Worm (Caenorhabditis elegans): ENCODE measurements around the gene gfrp-1.

ce11 chrIV:236138-236537, 32.7 kb downstream of the gfrp-1 start:
- TF ChIP-seq T22C8.4 (GFP tag; IDR thresholded peaks at IDR 0.05): no peak
- no peak for TF ChIP-seq ztf-29 (GFP tag; IDR thresholded peaks at IDR 0.05)
- no peak for TF ChIP-seq klf-2 (GFP tag; conservative IDR thresholded peaks at IDR 0.05)
- TF ChIP-seq med-1 (GFP tag; optimal IDR thresholded peaks at IDR 0.05; ENCODE audit: insufficient read depth): no peak
- TF ChIP-seq ref-1 (GFP tag; conservative IDR thresholded peaks at IDR 0.05): no peak
- no peak for TF ChIP-seq flt-1 (GFP tag; IDR thresholded peaks at IDR 0.05)

Measured in whole organism, midembryonic.